Worm (Caenorhabditis elegans): ENCODE data around the gene Y43F8B.11.

- TF ChIP-seq pqm-1 (tag; optimal IDR thresholded peaks at IDR 0.05) = no peak
- TF ChIP-seq elt-2 (tag; optimal IDR thresholded peaks at IDR 0.05) = no peak
- no peak for TF ChIP-seq fkh-10 (GFP tag; optimal IDR thresholded peaks at IDR 0.05)
- no peak for TF ChIP-seq nfya-1 (tag; optimal IDR thresholded peaks at IDR 0.05)
- no peak for TF ChIP-seq nhr-11 (tag; optimal IDR thresholded peaks at IDR 0.05)
Measured at ce11 chrV:19470385-19470784, at the start of gene Y43F8B.11.

Data from whole organism, late embryonic.